Fruit fly (Drosophila melanogaster) whole organism, embryonic: ENCODE measurements around the gene CG32276.

Source experiments
- BtbVII ChIP-seq: fragments of 200-800 bp; sonication (Bioruptor generic); optimal IDR thresholded peaks from 3 replicates; lab custom pipeline; 2017; ENCODE audit warnings: missing biosample characterization, mild to moderate bottlenecking, missing genetic modification characterization
- Bteb2 ChIP-seq: fragments of 200-800 bp; sonication (Bioruptor generic); optimal IDR thresholded peaks from 2 replicates; lab custom pipeline; 2016; ENCODE audit warnings: missing biosample characterization, missing genetic modification characterization
- CG15073 ChIP-seq: fragments of 200-800 bp; sonication (Bioruptor generic); optimal IDR thresholded peaks from 2 replicates; lab custom pipeline; 2016; ENCODE audit warnings: missing biosample characterization, missing genetic modification characterization
- CG1647 ChIP-seq: fragments of 200-800 bp; sonication (Bioruptor generic); optimal IDR thresholded peaks from 3 replicates; lab custom pipeline; 2016; ENCODE audit warnings: missing biosample characterization, missing genetic modification characterization
- CG2875 ChIP-seq: fragments of 200-800 bp; sonication (Bioruptor generic); optimal IDR thresholded peaks from 2 replicates; lab custom pipeline; 2017; ENCODE audit warnings: missing biosample characterization, mild to moderate bottlenecking, missing genetic modification characterization, missing genetic modification reagents
- CG33213 ChIP-seq: fragments of 200-800 bp; sonication (Bioruptor generic); optimal IDR thresholded peaks from 3 replicates; lab custom pipeline; 2016; ENCODE audit warnings: missing biosample characterization, missing genetic modification characterization
- CG3407 ChIP-seq: fragments of 200-800 bp; sonication (Bioruptor generic); optimal IDR thresholded peaks from 2 replicates; lab custom pipeline; 2018; ENCODE audit warnings: missing biosample characterization, mild to moderate bottlenecking, missing genetic modification characterization
- CG3726 ChIP-seq: fragments of 200-800 bp; sonication (Bioruptor generic); IDR thresholded peaks from 3 replicates; pipeline ENCODE4, ENCODE4 v1.3.6; 2022; ENCODE audit warnings: missing biosample characterization, missing genetic modification characterization
- CG3838 ChIP-seq: fragments of 200-800 bp; sonication (Bioruptor generic); optimal IDR thresholded peaks from 3 replicates; lab custom pipeline; 2016; ENCODE audit warnings: missing biosample characterization, missing genetic modification characterization
- CG4617 ChIP-seq: fragments of 200-800 bp; sonication (Bioruptor generic); optimal IDR thresholded peaks from 3 replicates; lab custom pipeline; 2016; ENCODE audit warnings: missing biosample characterization, missing genetic modification characterization, borderline replicate concordance
- CG6791 ChIP-seq: fragments of 200-800 bp; sonication (Bioruptor generic); IDR thresholded peaks from 3 replicates; pipeline ENCODE4 v1.3.6; 2022; ENCODE audit warnings: missing biosample characterization, missing genetic modification characterization; ENCODE audit not compliant: partially characterized antibody
- CG7928 ChIP-seq: fragments of 200-800 bp; sonication (Bioruptor generic); optimal IDR thresholded peaks from 2 replicates; lab custom pipeline; 2017; ENCODE audit warnings: missing biosample characterization, mild to moderate bottlenecking, missing genetic modification characterization
- CG8359 ChIP-seq: fragments of 200-800 bp; sonication (Bioruptor generic); optimal IDR thresholded peaks from 2 replicates; lab custom pipeline; 2017; ENCODE audit warnings: missing biosample characterization, mild to moderate bottlenecking, missing genetic modification characterization, borderline replicate concordance
- CG8388 ChIP-seq: fragments of 200-800 bp; sonication (Bioruptor generic); optimal IDR thresholded peaks from 2 replicates; lab custom pipeline; 2019; ENCODE audit warnings: missing biosample characterization, mild to moderate bottlenecking, missing genetic modification characterization, moderate library complexity
- CG9932 ChIP-seq: fragments of 200-800 bp; sonication (Bioruptor generic); IDR thresholded peaks from 2 replicates; pipeline ENCODE4 v1.3.6; 2022; ENCODE audit warnings: missing biosample characterization, missing genetic modification characterization
- CoRest ChIP-seq: fragments of 200-800 bp; sonication (Bioruptor generic); optimal IDR thresholded peaks from 3 replicates; lab custom pipeline; 2018; ENCODE audit warnings: missing biosample characterization, mild to moderate bottlenecking, missing genetic modification characterization, moderate library complexity
- CrebB ChIP-seq: fragments of 200-800 bp; sonication (Bioruptor generic); optimal IDR thresholded peaks from 3 replicates; lab custom pipeline; 2018; ENCODE audit warnings: missing biosample characterization, mild to moderate bottlenecking, missing genetic modification characterization
- D19A ChIP-seq: fragments of 200-800 bp; optimal IDR thresholded peaks from 3 replicates; lab custom pipeline; 2019; ENCODE audit warnings: missing biosample characterization, mild to moderate bottlenecking, missing genetic modification characterization, moderate library complexity
- Dad ChIP-seq: fragments of 200-800 bp; sonication (Bioruptor generic); optimal IDR thresholded peaks from 3 replicates; lab custom pipeline; 2016; ENCODE audit warnings: missing biosample characterization, missing genetic modification characterization
- Eip74EF ChIP-seq, 2 experiments: fragments of 200-800 bp in 1 of 2; fragments of >200 bp in 1 of 2; sonication (Bioruptor generic) in 1 of 2; optimal IDR thresholded peaks; 2 replicates each; lab custom pipeline; 2017 to 2019; ENCODE audit warnings: missing biosample characterization in 2 of 2, missing genetic modification characterization in 2 of 2, mild to moderate bottlenecking in 1 of 2, moderate library complexity in 1 of 2
- Elba2 ChIP-seq: fragments of 200-800 bp; sonication (Bioruptor generic); optimal IDR thresholded peaks from 3 replicates; lab custom pipeline; 2016; ENCODE audit warnings: missing biosample characterization, missing genetic modification characterization
- HLH54F ChIP-seq: fragments of 200-800 bp; sonication (Bioruptor generic); optimal IDR thresholded peaks from 3 replicates; lab custom pipeline; 2016; ENCODE audit warnings: missing biosample characterization, missing genetic modification characterization
- Myb ChIP-seq: fragments of 200-800 bp; sonication (Bioruptor generic); optimal IDR thresholded peaks from 2 replicates; lab custom pipeline; 2016; ENCODE audit warnings: missing biosample characterization, missing genetic modification characterization
- NC2α ChIP-seq: fragments of 200-800 bp; sonication (Bioruptor generic); optimal IDR thresholded peaks from 2 replicates; lab custom pipeline; 2016; ENCODE audit warnings: missing biosample characterization, missing genetic modification characterization
- NC2β ChIP-seq: fragments of 200-800 bp; sonication (Bioruptor generic); optimal IDR thresholded peaks from 2 replicates; lab custom pipeline; 2016; ENCODE audit warnings: missing biosample characterization, missing genetic modification characterization
- NfI ChIP-seq: fragments of 200-800 bp; sonication (Bioruptor generic); optimal IDR thresholded peaks from 3 replicates; lab custom pipeline; 2018; ENCODE audit warnings: missing biosample characterization, mild to moderate bottlenecking, missing genetic modification characterization, moderate library complexity
- Poxn ChIP-seq: fragments of 200-800 bp; sonication (Bioruptor generic); IDR thresholded peaks from 2 replicates; pipeline ENCODE4 v1.3.6; 2022; ENCODE audit warnings: missing biosample characterization, missing genetic modification characterization
- Rx ChIP-seq: fragments of 200-800 bp; sonication (Bioruptor generic); IDR thresholded peaks from 2 replicates; pipeline ENCODE4 v1.3.6; 2022; ENCODE audit warnings: missing biosample characterization, missing genetic modification characterization
- Side ChIP-seq: fragments of 200-800 bp; sonication (Bioruptor generic); optimal IDR thresholded peaks from 2 replicates; lab custom pipeline; 2016; ENCODE audit warnings: missing biosample characterization, missing genetic modification characterization
- Sry-δ ChIP-seq: fragments of 200-800 bp; sonication (Bioruptor generic); optimal IDR thresholded peaks from 2 replicates; lab custom pipeline; 2016; ENCODE audit warnings: missing biosample characterization, missing genetic modification characterization
- bbx ChIP-seq: fragments of 200-800 bp; sonication (Bioruptor generic); IDR thresholded peaks from 2 replicates; pipeline ENCODE4 v1.3.6; 2022; ENCODE audit warnings: missing biosample characterization, missing genetic modification characterization; ENCODE audit not compliant: partially characterized antibody
- bowl ChIP-seq: fragments of 200-800 bp; sonication (Bioruptor generic); IDR thresholded peaks from 2 replicates; pipeline ENCODE4 v1.3.6; 2022; ENCODE audit warnings: missing biosample characterization, missing genetic modification characterization
- chm ChIP-seq: fragments of 200-800 bp; sonication (Bioruptor generic); IDR thresholded peaks from 2 replicates; pipeline ENCODE4 v1.3.6; 2022; ENCODE audit warnings: missing biosample characterization, missing genetic modification characterization
- chn ChIP-seq: fragments of 200-800 bp; sonication (Bioruptor generic); optimal IDR thresholded peaks from 2 replicates; lab custom pipeline; 2016; ENCODE audit warnings: missing biosample characterization, missing genetic modification characterization
- ci ChIP-seq: fragments of 200-800 bp; sonication (Bioruptor generic); IDR thresholded peaks from 3 replicates; pipeline ENCODE4 v1.3.6; 2022; ENCODE audit warnings: missing biosample characterization, missing genetic modification characterization
- dmrt11E ChIP-seq: fragments of 200-800 bp; sonication (Bioruptor generic); optimal IDR thresholded peaks from 3 replicates; lab custom pipeline; 2018; ENCODE audit warnings: missing biosample characterization, mild to moderate bottlenecking, missing genetic modification characterization, moderate library complexity
- dysf ChIP-seq: fragments of 200-800 bp; sonication (Bioruptor generic); IDR thresholded peaks from 3 replicates; pipeline ENCODE4 v1.3.6; 2022; ENCODE audit warnings: missing biosample characterization, missing genetic modification characterization
- ewg ChIP-seq: fragments of 200-800 bp; sonication (Bioruptor generic); optimal IDR thresholded peaks from 3 replicates; lab custom pipeline; 2017; ENCODE audit warnings: mild to moderate bottlenecking, missing biosample characterization, missing genetic modification reagents, missing genetic modification characterization
- fd96Cb ChIP-seq: fragments of 200-800 bp; sonication (Bioruptor generic); optimal IDR thresholded peaks from 2 replicates; lab custom pipeline; 2018; ENCODE audit warnings: missing biosample characterization, mild to moderate bottlenecking, missing genetic modification characterization, moderate library complexity
- grau ChIP-seq: fragments of 200-800 bp; optimal IDR thresholded peaks from 3 replicates; lab custom pipeline; 2019; ENCODE audit warnings: missing biosample characterization, mild to moderate bottlenecking, missing genetic modification characterization, moderate library complexity
- h ChIP-seq: fragments of >200 bp; optimal IDR thresholded peaks from 2 replicates; lab custom pipeline; 2017
- jigr1 ChIP-seq: fragments of 200-800 bp; sonication (Bioruptor generic); IDR thresholded peaks from 3 replicates; pipeline ENCODE4 v1.3.6; 2022; ENCODE audit warnings: missing biosample characterization, missing genetic modification characterization
- lbe ChIP-seq: fragments of 200-800 bp; sonication (Bioruptor generic); optimal IDR thresholded peaks from 2 replicates; lab custom pipeline; 2016; ENCODE audit warnings: missing biosample characterization, mild to moderate bottlenecking, missing genetic modification characterization
- nerfin-2 ChIP-seq: fragments of 200-800 bp; sonication (Bioruptor generic); IDR thresholded peaks from 2 replicates; pipeline ENCODE4 v1.3.6; 2022; ENCODE audit warnings: missing biosample characterization, missing genetic modification characterization; ENCODE audit not compliant: partially characterized antibody
- odd ChIP-seq: fragments of 200-800 bp; sonication (Bioruptor generic); optimal IDR thresholded peaks from 2 replicates; lab custom pipeline; 2017; ENCODE audit warnings: missing biosample characterization, mild to moderate bottlenecking, missing genetic modification characterization
- pnt ChIP-seq: fragments of 200-800 bp; sonication (Bioruptor generic); optimal IDR thresholded peaks from 3 replicates; lab custom pipeline; 2016; ENCODE audit warnings: missing biosample characterization, missing genetic modification characterization
- pzg ChIP-seq: fragments of 200-800 bp; sonication (Bioruptor generic); optimal IDR thresholded peaks from 3 replicates; lab custom pipeline; 2018; ENCODE audit warnings: missing biosample characterization, mild to moderate bottlenecking, missing genetic modification characterization, moderate library complexity
- ro ChIP-seq: fragments of 200-800 bp; sonication (Bioruptor generic); IDR thresholded peaks from 2 replicates; pipeline ENCODE4 v1.3.6; 2022; ENCODE audit warnings: missing biosample characterization, missing genetic modification characterization
- tin ChIP-seq: fragments of 200-800 bp; sonication (Bioruptor generic); optimal IDR thresholded peaks from 3 replicates; lab custom pipeline; 2016; ENCODE audit warnings: missing biosample characterization, missing genetic modification characterization
- tx ChIP-seq: fragments of 200-800 bp; sonication (Bioruptor generic); optimal IDR thresholded peaks from 2 replicates; lab custom pipeline; 2016; ENCODE audit warnings: missing biosample characterization, missing genetic modification characterization
- vvl ChIP-seq: fragments of 200-800 bp; sonication (Bioruptor generic); IDR thresholded peaks from 2 replicates; pipeline ENCODE4 v1.3.6; 2022; ENCODE audit warnings: missing biosample characterization, missing genetic modification characterization

Gene CG32276

dm6 chr3L:3192912-3193311 lies 5.9 kb downstream of the CG32276 start, which contains the start of gene Hsp83 (continued):
- TF ChIP-seq ewg (GFP tag; lab: Kevin White, UChicago) (peak; percentile 88), CrebB (tag; lab: Kevin White, UChicago) (peak; percentile 99), Rx (peak; percentile 91), CG3726 (peak; percentile 90), ci (GFP tag; lab: Robert Waterston, UW) (peak; percentile 99), odd (GFP tag; lab: Kevin White, UChicago) (peak; percentile 99), Elba2 (GFP tag; lab: Kevin White, UChicago) (peak; percentile 68), jigr1 (no peak), dmrt11E (tag; lab: Kevin White, UChicago) (peak; percentile 81), lbe (GFP tag; lab: Kevin White, UChicago) (peak; percentile 95), pnt (peak; percentile 30), BtbVII (GFP tag; lab: Kevin White, UChicago) (peak; percentile 99), CG7928 (GFP tag; lab: Kevin White, UChicago) (peak; percentile 99), bbx (peak; percentile 62), Myb (GFP tag; lab: Kevin White, UChicago) (no peak), tin (GFP tag; lab: Kevin White, UChicago) (peak; percentile 88), nerfin-2 (GFP tag; lab: Robert Waterston, UW) (no peak), CoRest (tag; lab: Kevin White, UChicago) (peak; percentile 61), HLH54F (GFP tag; lab: Kevin White, UChicago) (peak; percentile 88), CG6791 (peak; percentile 23; the same call in 1 of the 3 replicates), Sry-δ (GFP tag; lab: Kevin White, UChicago) (no peak), CG4617 (GFP tag; lab: Kevin White, UChicago) (peak; percentile 58), CG8388 (GFP tag; lab: Kevin White, UChicago) (peak; percentile 89), pzg (peak; percentile 76), CG3838 (GFP tag; lab: Kevin White, UChicago) (peak; percentile 52), CG15073 (GFP tag; lab: Kevin White, UChicago) (no peak), h (lab: Kevin White, UChicago) (no peak), dysf (GFP tag; lab: Robert Waterston, UW) (peak; percentile 89), NfI (GFP tag; lab: Kevin White, UChicago) (peak; percentile 98), CG33213 (GFP tag; lab: Kevin White, UChicago) (peak; percentile 98), CG2875 (GFP tag; lab: Kevin White, UChicago) (peak; percentile 97), Dad (peak; percentile 95), fd96Cb (peak; percentile 63), chn (peak; percentile 79), CG9932 (GFP tag; lab: Robert Waterston, UW) (peak; percentile 84), CG3407 (GFP tag; lab: Kevin White, UChicago) (peak; percentile 94), Poxn (GFP tag; lab: Robert Waterston, UW) (peak; percentile 40; the same call in 1 of the 2 replicates), grau (tag; lab: Kevin White, UChicago) (peak; percentile 90), ro (GFP tag; lab: Robert Waterston, UW) (peak; percentile 40; the same call in 1 of the 2 replicates), Eip74EF (GFP tag; optimal IDR thresholded peaks at IDR 0.05; lab: Kevin White, UChicago) (peak in 1 of 2 experiments; percentile 88), D19A (tag; lab: Kevin White, UChicago) (peak; percentile 69), CG8359 (GFP tag; lab: Kevin White, UChicago) (peak; percentile 93), chm (GFP tag; lab: Robert Waterston, UW) (peak; percentile 99), vvl (peak; percentile 97), tx (GFP tag; lab: Kevin White, UChicago) (peak; percentile 81), CG1647 (GFP tag; lab: Kevin White, UChicago) (peak; percentile 93), NC2β (GFP tag; lab: Kevin White, UChicago) (peak; percentile 97), NC2α (GFP tag; lab: Kevin White, UChicago) (peak; percentile 93), bowl (GFP tag; lab: Robert Waterston, UW) (peak; percentile 81; the same call in 1 of the 2 replicates), Side (peak; percentile 98), Bteb2 (GFP tag; lab: Kevin White, UChicago) (peak; percentile 90)
